Worm (Caenorhabditis elegans): ENCODE results near the gene F53F4.11.

- TF ChIP-seq him-1 (tag; optimal IDR thresholded peaks at IDR 0.05): no peak
- no peak for TF ChIP-seq W03F9.2 (tag; optimal IDR thresholded peaks at IDR 0.05)
- no peak for TF ChIP-seq dao-5 (tag; optimal IDR thresholded peaks at IDR 0.05)
Observed at ce11 chrV:13624424-13624823, at the start of gene F53F4.11.

All from whole organism, L4/young adult.